Worm (Caenorhabditis elegans): ENCODE data around the gene F02C12.1.

ce11 chrX:13353530-13353929, 48.4 kb upstream of the F02C12.1 start:
- TF ChIP-seq saeg-2 (GFP tag; IDR thresholded peaks at IDR 0.05), result 0 out of 2 replicates have a peak, but pooled peaks have one; percentile 28
- TF ChIP-seq snpc-4 (tag; optimal IDR thresholded peaks at IDR 0.05), result no peak
